Fruit fly (Drosophila melanogaster) whole organism, embryonic: ENCODE data around the gene CG33098.

Experiments
- Bgb ChIP-seq: fragments of 200-800 bp; sonication (Bioruptor generic); IDR thresholded peaks from 2 replicates; pipeline ENCODE4 v1.3.6; 2022; ENCODE audit warnings: missing biosample characterization, missing genetic modification characterization; ENCODE audit not compliant: partially characterized antibody
- C15 ChIP-seq: fragments of 200-800 bp; sonication (Bioruptor generic); IDR thresholded peaks from 3 replicates; pipeline ENCODE4 v1.3.6; 2022; ENCODE audit warnings: missing biosample characterization, missing genetic modification characterization
- CG11695 ChIP-seq: fragments of 200-800 bp; sonication (Bioruptor generic); IDR thresholded peaks from 3 replicates; pipeline ENCODE4 v1.3.6; 2022; ENCODE audit warnings: missing biosample characterization, missing genetic modification characterization
- CG12071 ChIP-seq: fragments of 200-800 bp; sonication (Bioruptor generic); optimal IDR thresholded peaks from 3 replicates; lab custom pipeline; 2018; ENCODE audit warnings: missing biosample characterization, mild to moderate bottlenecking, missing genetic modification characterization
- CG15269 ChIP-seq: fragments of 200-800 bp; sonication (Bioruptor generic); optimal IDR thresholded peaks from 2 replicates; lab custom pipeline; 2018; ENCODE audit warnings: missing biosample characterization, mild to moderate bottlenecking, missing genetic modification characterization, moderate library complexity
- CG18011 ChIP-seq: fragments of 200-800 bp; sonication (Bioruptor generic); optimal IDR thresholded peaks from 2 replicates; lab custom pipeline; 2017; ENCODE audit warnings: missing biosample characterization, missing genetic modification characterization, mild to moderate bottlenecking, moderate library complexity, missing genotype
- CG2889 ChIP-seq: fragments of 200-800 bp; sonication (Bioruptor generic); IDR thresholded peaks from 3 replicates; pipeline ENCODE4 v1.3.6; 2022; ENCODE audit warnings: missing biosample characterization, missing genetic modification characterization
- CG31365 ChIP-seq: fragments of 200-800 bp; sonication (Bioruptor generic); optimal IDR thresholded peaks from 2 replicates; lab custom pipeline; 2018; ENCODE audit warnings: missing biosample characterization, mild to moderate bottlenecking, missing genetic modification characterization
- CG3163 ChIP-seq: fragments of 200-800 bp; sonication (Bioruptor generic); optimal IDR thresholded peaks from 3 replicates; lab custom pipeline; 2016; ENCODE audit warnings: missing biosample characterization, missing genetic modification characterization
- CG34376 ChIP-seq: fragments of 200-800 bp; sonication (Bioruptor generic); optimal IDR thresholded peaks from 2 replicates; lab custom pipeline; 2018; ENCODE audit warnings: missing biosample characterization, mild to moderate bottlenecking, missing genetic modification characterization
- CG4730 ChIP-seq: fragments of 200-800 bp; sonication (Bioruptor generic); IDR thresholded peaks from 2 replicates; pipeline ENCODE4 v1.3.6; 2022; ENCODE audit warnings: missing biosample characterization, missing genetic modification characterization
- CG4820 ChIP-seq: fragments of 200-800 bp; sonication (Bioruptor generic); optimal IDR thresholded peaks from 3 replicates; lab custom pipeline; 2016; ENCODE audit warnings: missing biosample characterization, missing genetic modification characterization
- CG7987 ChIP-seq: fragments of 200-800 bp; sonication (Bioruptor generic); optimal IDR thresholded peaks from 2 replicates; lab custom pipeline; 2018; ENCODE audit warnings: missing biosample characterization, mild to moderate bottlenecking, missing genetic modification characterization, moderate library complexity
- CG8944 ChIP-seq: fragments of 200-800 bp; sonication (Bioruptor generic); optimal IDR thresholded peaks from 3 replicates; lab custom pipeline; 2016; ENCODE audit warnings: missing biosample characterization, missing genetic modification characterization
- CG9609 ChIP-seq: fragments of 200-800 bp; sonication (Bioruptor generic); optimal IDR thresholded peaks from 3 replicates; lab custom pipeline; 2016; ENCODE audit warnings: missing biosample characterization, missing genetic modification characterization
- CG9727 ChIP-seq: fragments of 200-800 bp; sonication (Bioruptor generic); optimal IDR thresholded peaks from 3 replicates; lab custom pipeline; 2017; ENCODE audit warnings: missing biosample characterization, mild to moderate bottlenecking, missing genetic modification characterization
- CG9932 ChIP-seq: fragments of 200-800 bp; sonication (Bioruptor generic); IDR thresholded peaks from 2 replicates; pipeline ENCODE4 v1.3.6; 2022; ENCODE audit warnings: missing biosample characterization, missing genetic modification characterization
- D ChIP-seq, 2 experiments: fragments of 200-800 bp in 1 of 2; fragments of >200 bp in 1 of 2; sonication (Bioruptor generic) in 1 of 2; optimal IDR thresholded peaks; 2 replicates in 1 of 2; 3 replicates in 1 of 2; lab custom pipeline; 2017; ENCODE audit warnings: mild to moderate bottlenecking in 1 of 2, missing biosample characterization in 1 of 2, missing genetic modification characterization in 1 of 2, missing genetic modification reagents in 1 of 2
- Deaf1 ChIP-seq: fragments of 200-800 bp; optimal IDR thresholded peaks from 3 replicates; lab custom pipeline; 2019; ENCODE audit warnings: missing biosample characterization, mild to moderate bottlenecking, missing genetic modification characterization, moderate library complexity
- Fer2 ChIP-seq: fragments of 200-800 bp; sonication (Bioruptor generic); optimal IDR thresholded peaks from 2 replicates; lab custom pipeline; 2018; ENCODE audit warnings: missing biosample characterization, mild to moderate bottlenecking, missing genetic modification characterization, moderate library complexity
- Max ChIP-seq: fragments of 200-800 bp; sonication (Bioruptor generic); optimal IDR thresholded peaks from 2 replicates; lab custom pipeline; 2016; ENCODE audit warnings: missing biosample characterization, mild to moderate bottlenecking, missing genetic modification characterization
- NFAT ChIP-seq: fragments of 200-800 bp; sonication (Bioruptor generic); IDR thresholded peaks from 2 replicates; pipeline ENCODE4 v1.3.6; 2022; ENCODE audit warnings: missing biosample characterization, missing genetic modification characterization
- Nf-YA ChIP-seq: fragments of 200-800 bp; sonication (Bioruptor generic); IDR thresholded peaks from 2 replicates; pipeline ENCODE4 v1.3.6; 2022; ENCODE audit warnings: missing biosample characterization, missing genetic modification characterization
- Rx ChIP-seq: fragments of 200-800 bp; sonication (Bioruptor generic); IDR thresholded peaks from 2 replicates; pipeline ENCODE4 v1.3.6; 2022; ENCODE audit warnings: missing biosample characterization, missing genetic modification characterization
- Sin3A ChIP-seq: fragments of >200 bp; optimal IDR thresholded peaks from 2 replicates; lab custom pipeline; 2018
- Ssrp ChIP-seq: fragments of 200-800 bp; sonication (Bioruptor generic); optimal IDR thresholded peaks from 2 replicates; lab custom pipeline; 2018; ENCODE audit warnings: missing biosample characterization, mild to moderate bottlenecking, missing genetic modification characterization, moderate library complexity
- Stat92E ChIP-seq, 3 experiments: fragments of >200 bp in 2 of 3; fragments of 200-800 bp in 1 of 3; sonication (Bioruptor generic) in 1 of 3; optimal IDR thresholded peaks; 2 replicates each; lab custom pipeline; 2017 to 2019; ENCODE audit warnings: missing biosample characterization in 3 of 3, missing genetic modification characterization in 3 of 3, mild to moderate bottlenecking in 1 of 3, moderate library complexity in 1 of 3
- Trl ChIP-seq, 3 experiments: fragments of >200 bp in 2 of 3; fragments of 200-800 bp in 1 of 3; sonication (Bioruptor generic) in 1 of 3; optimal IDR thresholded peaks; 2 replicates in 1 of 3; 3 replicates in 2 of 3; lab custom pipeline; 2016 to 2017; ENCODE audit warnings: missing biosample characterization in 1 of 3, missing genetic modification characterization in 1 of 3
- Usf ChIP-seq: fragments of 200-800 bp; sonication (Bioruptor generic); optimal IDR thresholded peaks from 2 replicates; lab custom pipeline; 2017; ENCODE audit warnings: missing genotype, missing biosample characterization, missing genetic modification characterization
- Xbp1 ChIP-seq: fragments of 200-800 bp; sonication (Bioruptor generic); optimal IDR thresholded peaks from 3 replicates; lab custom pipeline; 2016; ENCODE audit warnings: missing biosample characterization, mild to moderate bottlenecking, missing genetic modification characterization
- amos ChIP-seq: fragments of 200-800 bp; sonication (Bioruptor generic); IDR thresholded peaks from 2 replicates; pipeline ENCODE4 v1.3.6; 2022; ENCODE audit warnings: missing biosample characterization, missing genetic modification characterization; ENCODE audit not compliant: partially characterized antibody
- btn ChIP-seq: fragments of 200-800 bp; sonication (Bioruptor generic); optimal IDR thresholded peaks from 2 replicates; lab custom pipeline; 2016; ENCODE audit warnings: missing biosample characterization, missing genetic modification characterization
- dm ChIP-seq: fragments of 200-800 bp; sonication (Bioruptor generic); optimal IDR thresholded peaks from 3 replicates; lab custom pipeline; 2016; ENCODE audit warnings: missing biosample characterization, missing genetic modification characterization
- eve ChIP-seq, 2 experiments: fragments of >200 bp; optimal IDR thresholded peaks; 2 replicates each; lab custom pipeline; 2017; ENCODE audit warnings: missing biosample characterization in 2 of 2, missing genetic modification characterization in 2 of 2
- eyg ChIP-seq: fragments of 200-800 bp; sonication (Bioruptor generic); optimal IDR thresholded peaks from 3 replicates; lab custom pipeline; 2016; ENCODE audit warnings: missing biosample characterization, missing genetic modification characterization
- fu2 ChIP-seq: fragments of 200-800 bp; sonication (Bioruptor generic); optimal IDR thresholded peaks from 2 replicates; lab custom pipeline; 2016; ENCODE audit warnings: missing biosample characterization, missing genetic modification characterization
- gt ChIP-seq: fragments of 200-800 bp; sonication (Bioruptor generic); IDR thresholded peaks from 2 replicates; pipeline ENCODE4 v1.3.6; 2022; ENCODE audit warnings: missing biosample characterization, missing genetic modification characterization
- her ChIP-seq: fragments of 200-800 bp; sonication (Bioruptor generic); optimal IDR thresholded peaks from 2 replicates; lab custom pipeline; 2016; ENCODE audit warnings: missing biosample characterization, missing genetic modification characterization
- lab ChIP-seq: fragments of 200-800 bp; sonication (Bioruptor generic); optimal IDR thresholded peaks from 3 replicates; lab custom pipeline; 2017; ENCODE audit warnings: missing biosample characterization, missing genetic modification characterization, mild to moderate bottlenecking, moderate library complexity, missing genetic modification reagents
- mld ChIP-seq: fragments of 200-800 bp; sonication (Bioruptor generic); IDR thresholded peaks from 3 replicates; pipeline ENCODE4 v1.3.6; 2022; ENCODE audit warnings: missing biosample characterization, missing genetic modification characterization; ENCODE audit not compliant: partially characterized antibody
- sd ChIP-seq: fragments of 200-800 bp; sonication (Bioruptor generic); optimal IDR thresholded peaks from 3 replicates; lab custom pipeline; 2018; ENCODE audit warnings: missing biosample characterization, mild to moderate bottlenecking, missing genetic modification characterization, moderate library complexity
- sisA ChIP-seq: fragments of 200-800 bp; sonication (Bioruptor generic); IDR thresholded peaks from 2 replicates; pipeline ENCODE4 v1.3.6; 2022; ENCODE audit warnings: missing biosample characterization, missing genetic modification characterization
- usp ChIP-seq: fragments of >200 bp; optimal IDR thresholded peaks from 2 replicates; lab custom pipeline; 2017; ENCODE audit warnings: missing biosample characterization, missing genetic modification characterization
- vnd ChIP-seq: fragments of 200-800 bp; sonication (Bioruptor generic); IDR thresholded peaks from 3 replicates; pipeline ENCODE4 v1.3.6; 2022; ENCODE audit warnings: missing biosample characterization, missing genetic modification characterization; ENCODE audit not compliant: partially characterized antibody
- zen ChIP-seq: fragments of 200-800 bp; sonication (Bioruptor generic); optimal IDR thresholded peaks from 3 replicates; lab custom pipeline; 2018; ENCODE audit warnings: missing biosample characterization, mild to moderate bottlenecking, missing genetic modification characterization, moderate library complexity
- zfh2 ChIP-seq: fragments of 200-800 bp; sonication (Bioruptor generic); optimal IDR thresholded peaks from 2 replicates; lab custom pipeline; 2016; ENCODE audit warnings: missing biosample characterization, missing genetic modification characterization

CG33098 gene

dm6 chr3R:12367464-12367863 is 19.5 kb upstream of the CG33098 start, which contains the start of gene GstD9:
GstD9 (minus strand) TSS chr3R:12367564.
- TF ChIP-seq CG3163 (GFP tag; lab: Kevin White, UChicago): peak; percentile 76
- peak; percentile 31 to 43 for TF ChIP-seq Trl (optimal IDR thresholded peaks at IDR 0.05; lab: Kevin White, UChicago)
- no peak for TF ChIP-seq Trl (GFP tag; optimal IDR thresholded peaks at IDR 0.05; lab: Kevin White, UChicago)
- no peak for TF ChIP-seq sisA (GFP tag; lab: Robert Waterston, UW)

DNA sequence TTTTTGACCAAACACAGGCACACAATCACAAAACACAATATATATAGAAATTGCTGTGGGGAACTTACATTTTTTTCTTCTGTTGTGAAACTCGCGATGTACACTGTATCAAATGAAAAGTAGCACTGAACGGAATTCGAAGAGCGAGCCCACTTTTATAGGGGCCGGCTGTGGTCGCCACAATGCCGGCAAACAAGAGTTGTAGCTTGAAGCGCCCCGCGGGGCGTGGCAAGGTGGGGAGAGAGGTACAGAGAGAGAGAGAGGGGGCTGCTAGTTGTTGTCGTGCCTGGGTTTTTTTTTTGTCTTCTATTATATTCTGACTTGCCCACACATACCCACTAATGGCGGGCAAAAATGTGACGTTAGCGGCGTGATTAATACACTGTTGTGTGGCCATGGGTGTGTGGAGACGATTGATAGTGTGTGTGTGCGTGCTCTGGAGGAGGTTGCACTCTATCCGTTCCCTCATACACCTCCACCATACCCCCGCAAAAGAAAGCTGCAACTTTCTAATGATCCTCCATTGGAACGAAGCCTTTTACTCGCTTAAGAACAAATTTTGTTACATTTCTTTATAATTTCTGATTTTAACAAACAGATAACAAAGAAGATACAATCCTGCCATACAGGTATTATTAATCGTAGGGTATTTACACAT is 17.7 kb upstream of the CG33098 start, which contains the start of gene GstD1:
TSS of gene GstD1 (minus strand) at position 134 of the 658 bp plus-strand sequence.
- TF ChIP-seq CG3163 (GFP tag; lab: Kevin White, UChicago): peak; percentile 95
- TF ChIP-seq mld (GFP tag; lab: Robert Waterston, UW): no peak
- no peak for TF ChIP-seq Nf-YA (GFP tag; lab: Robert Waterston, UW)
- TF ChIP-seq btn (GFP tag; lab: Kevin White, UChicago): no peak
- no peak for TF ChIP-seq gt (GFP tag; lab: Robert Waterston, UW)
- TF ChIP-seq Rx (GFP tag; lab: Robert Waterston, UW): no peak
- TF ChIP-seq vnd (GFP tag; lab: Robert Waterston, UW): no peak
- no peak for TF ChIP-seq Fer2 (tag; lab: Kevin White, UChicago)
- TF ChIP-seq CG8944 (GFP tag; lab: Kevin White, UChicago): peak; percentile 23
- TF ChIP-seq eve (GFP tag; optimal IDR thresholded peaks at IDR 0.05; lab: Kevin White, UChicago): no peak
- peak; percentile 51 for TF ChIP-seq CG9932 (GFP tag; lab: Robert Waterston, UW)
- TF ChIP-seq eyg (GFP tag; lab: Kevin White, UChicago): no peak
- TF ChIP-seq her (GFP tag; lab: Kevin White, UChicago): peak; percentile 39
- TF ChIP-seq Xbp1 (GFP tag; lab: Kevin White, UChicago): peak; percentile 36
- TF ChIP-seq CG31365 (tag; lab: Kevin White, UChicago): no peak
- TF ChIP-seq D (optimal IDR thresholded peaks at IDR 0.05; lab: Kevin White, UChicago): no peak
- TF ChIP-seq D (GFP tag; optimal IDR thresholded peaks at IDR 0.05; lab: Kevin White, UChicago): no peak
- peak; percentile 43 for TF ChIP-seq lab (GFP tag; lab: Kevin White, UChicago)
- TF ChIP-seq Sin3A (lab: Kevin White, UChicago): no peak
- peak; percentile 44 for TF ChIP-seq Max (GFP tag; lab: Kevin White, UChicago)
- no peak for TF ChIP-seq Ssrp (tag; lab: Kevin White, UChicago)
- TF ChIP-seq CG34376 (GFP tag; lab: Kevin White, UChicago): peak; percentile 53
- peak; percentile 63 for TF ChIP-seq Bgb (GFP tag; lab: Robert Waterston, UW)
- peak; percentile 79 for TF ChIP-seq NFAT (GFP tag; lab: Robert Waterston, UW)
- peak; percentile 3 for TF ChIP-seq CG4820 (GFP tag; lab: Kevin White, UChicago)
- no peak for TF ChIP-seq CG4730
- TF ChIP-seq usp: no peak
- peak; percentile 24 for TF ChIP-seq CG18011
- TF ChIP-seq CG12071: no peak
- TF ChIP-seq zfh2: no peak
- TF ChIP-seq Usf (GFP tag; lab: Kevin White, UChicago): peak; percentile 14
- TF ChIP-seq fu2 (GFP tag; lab: Kevin White, UChicago): peak; percentile 26
- TF ChIP-seq CG2889 (GFP tag; lab: Robert Waterston, UW): no peak
- 0 out of 3 replicates have a peak, but pooled peaks have one; percentile 10 for TF ChIP-seq CG11695 (GFP tag; lab: Robert Waterston, UW)
- TF ChIP-seq C15: no peak
- peak; percentile 20 for TF ChIP-seq Deaf1 (tag; lab: Kevin White, UChicago)
- no peak for TF ChIP-seq sisA (GFP tag; lab: Robert Waterston, UW)
- no peak for TF ChIP-seq CG9609 (GFP tag; lab: Kevin White, UChicago)
- no peak for TF ChIP-seq dm (GFP tag; lab: Kevin White, UChicago)
- TF ChIP-seq zen (tag; lab: Kevin White, UChicago): no peak
- TF ChIP-seq sd: peak; percentile 96
- TF ChIP-seq amos (GFP tag; lab: Robert Waterston, UW): peak; percentile 36; the same call in 1 of the 2 replicates
- peak; percentile 24 for TF ChIP-seq CG9727 (GFP tag; lab: Kevin White, UChicago)
- TF ChIP-seq CG7987 (GFP tag; lab: Kevin White, UChicago): no peak
- TF ChIP-seq Stat92E (GFP tag; optimal IDR thresholded peaks at IDR 0.05; lab: Kevin White, UChicago): peak in 1 of 3 experiments; percentile 21
- TF ChIP-seq CG15269 (tag; lab: Kevin White, UChicago): peak; percentile 9
